Worm (Caenorhabditis elegans) whole organism, L4 larva: Measurements from ENCODE around the gene set-5.

ENCODE experiments used
- Y5F2A.4 ChIP-seq: fragments of 200-800 bp; sonication (Bioruptor generic); optimal IDR thresholded peaks from 2 replicates; lab custom pipeline; 2018; ENCODE audit warnings: mild to moderate bottlenecking, missing genetic modification characterization, missing compliant biosample characterization
- aly-2 ChIP-seq: sonication (generic microtip); optimal IDR thresholded peaks from 2 replicates; lab custom pipeline; 2018; ENCODE audit warnings: missing biosample characterization, missing genetic modification characterization
- ama-1 ChIP-seq: fragments of 150-350 bp; optimal IDR thresholded peaks from 2 replicates; lab custom pipeline; 2014; ENCODE audit warnings: inconsistent platforms, mixed read lengths
- ceh-28 ChIP-seq: fragments of 150-350 bp; optimal IDR thresholded peaks from 2 replicates; lab custom pipeline; 2014; ENCODE audit warnings: missing biosample characterization, missing genetic modification reagents, missing genetic modification characterization
- fos-1 ChIP-seq: fragments of 150-350 bp; optimal IDR thresholded peaks from 2 replicates; lab custom pipeline; 2014; ENCODE audit warnings: missing biosample characterization, missing genetic modification characterization
- hlh-30 ChIP-seq: sonication (generic microtip); optimal IDR thresholded peaks from 2 replicates; lab custom pipeline; 2017; ENCODE audit warnings: antibody characterized with exemption, mild to moderate bottlenecking, missing genetic modification characterization, missing compliant biosample characterization; ENCODE audit not compliant: insufficient read depth
- lin-1 ChIP-seq: fragments of 200-800 bp; sonication (Bioruptor generic); IDR thresholded peaks from 2 replicates; pipeline ENCODE4 v1.3.6; 2022; ENCODE audit warnings: missing genetic modification reagents, missing genetic modification characterization, missing compliant biosample characterization
- lin-13 ChIP-seq: fragments of 150-350 bp; optimal IDR thresholded peaks from 2 replicates; lab custom pipeline; 2014; ENCODE audit warnings: missing biosample characterization, missing genetic modification reagents, missing genetic modification characterization
- nhr-11 ChIP-seq: fragments of 150-350 bp; optimal IDR thresholded peaks from 2 replicates; lab custom pipeline; 2014; ENCODE audit warnings: missing biosample characterization, missing genetic modification characterization
- pha-4 ChIP-seq, 2 experiments: fragments of 150-350 bp in 1 of 2; fragments of 200-800 bp in 1 of 2; sonication (Bioruptor generic) in 1 of 2; IDR thresholded peaks in 1 of 2; optimal IDR thresholded peaks in 1 of 2; 2 replicates each; pipeline versions ENCODE4 v1.3.6 to Lab custom; 2014 to 2022; ENCODE audit warnings: missing genetic modification characterization in 2 of 2, missing genetic modification reagents in 2 of 2, missing biosample characterization in 1 of 2, missing compliant biosample characterization in 1 of 2
- rbr-2 ChIP-seq: sonication (generic microtip); optimal IDR thresholded peaks from 2 replicates; lab custom pipeline; 2016; ENCODE audit warnings: missing genotype, missing genetic modification characterization, missing compliant biosample characterization
- unc-130 ChIP-seq: sonication (generic microtip); optimal IDR thresholded peaks from 2 replicates; lab custom pipeline; 2016; ENCODE audit warnings: missing genetic modification reagents, missing genetic modification characterization, missing compliant biosample characterization

ce11 chrV:14712316-14712715 lies 13.6 kb downstream of the set-5 start, which contains the start of gene R08A2.5:
- TF ChIP-seq ceh-28 = no peak
- TF ChIP-seq lin-1 (GFP tag; lab: Robert Waterston, UW) = no peak
- no peak for TF ChIP-seq unc-130
- no peak for TF ChIP-seq ama-1 (lab: Kevin White, UChicago)
- TF ChIP-seq lin-13 = no peak
- no peak for TF ChIP-seq nhr-11 (tag; lab: Kevin White, UChicago)
- TF ChIP-seq rbr-2 = no peak
- no peak for TF ChIP-seq fos-1
- no peak for TF ChIP-seq pha-4 (GFP tag; IDR thresholded peaks at IDR 0.05; lab: Robert Waterston, UW)
- no peak for TF ChIP-seq pha-4 (tag; optimal IDR thresholded peaks at IDR 0.05; lab: Kevin White, UChicago)
- no peak for TF ChIP-seq hlh-30 (tag; lab: Kevin White, UChicago)
- TF ChIP-seq aly-2 (tag; lab: Kevin White, UChicago) = no peak
- no peak for TF ChIP-seq Y5F2A.4 (GFP tag; lab: Kevin White, UChicago)
